Worm (Caenorhabditis elegans): ENCODE measurements around the gene F21C10.3.

DNA sequence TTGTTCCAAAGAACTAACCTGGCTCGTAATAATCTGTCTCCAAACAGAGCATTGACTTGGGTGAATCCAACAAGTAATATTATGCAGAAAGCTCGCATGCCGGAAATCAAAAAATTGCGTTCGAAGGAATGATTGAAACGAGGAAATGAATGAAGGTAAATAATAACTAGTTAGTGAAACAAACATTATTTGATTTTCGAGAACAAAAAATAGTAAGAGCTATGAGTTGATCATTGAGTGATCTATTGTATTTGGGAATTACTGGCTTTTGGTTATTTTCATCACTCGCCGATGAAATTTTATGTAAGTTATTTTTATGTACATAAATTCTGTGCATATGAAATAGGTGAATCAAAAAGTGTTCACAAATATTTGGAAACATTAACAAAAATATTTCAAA, 26.9 kb downstream of the F21C10.3 start, which contains the start of gene B0222.5:
- TF ChIP-seq ceh-45 (GFP tag; IDR thresholded peaks at IDR 0.05) (no peak), nhr-11 (tag; optimal IDR thresholded peaks at IDR 0.05) (no peak), pha-4 (tag; optimal IDR thresholded peaks at IDR 0.05) (no peak), ama-1 (optimal IDR thresholded peaks at IDR 0.05) (no peak), ceh-24 (tag; optimal IDR thresholded peaks at IDR 0.05) (no peak), hlh-30 (tag; optimal IDR thresholded peaks at IDR 0.05; ENCODE audit: insufficient read depth) (no peak), elt-2 (tag; optimal IDR thresholded peaks at IDR 0.05) (no peak), tbx-2 (tag; optimal IDR thresholded peaks at IDR 0.05) (no peak), pat-9 (tag; optimal IDR thresholded peaks at IDR 0.05) (no peak), C38D4.7 (GFP tag; optimal IDR thresholded peaks at IDR 0.05) (no peak), ceh-9 (tag; optimal IDR thresholded peaks at IDR 0.05) (no peak), ets-4 (tag; optimal IDR thresholded peaks at IDR 0.05) (no peak)
